Fruit fly (Drosophila melanogaster) whole organism, embryonic: Measurements from ENCODE around the gene CG43880.

Experiments used
- CG10267 ChIP-seq: fragments of 200-800 bp; sonication (Bioruptor generic); optimal IDR thresholded peaks from 2 replicates; lab custom pipeline; 2018; ENCODE audit warnings: missing biosample characterization, mild to moderate bottlenecking, missing genetic modification characterization, moderate library complexity
- CG10366 ChIP-seq: fragments of 200-800 bp; sonication (Bioruptor generic); IDR thresholded peaks from 2 replicates; pipeline ENCODE4 v1.3.6; 2022; ENCODE audit warnings: missing biosample characterization, missing genetic modification characterization
- CG10565 ChIP-seq: fragments of 200-800 bp; sonication (Bioruptor generic); optimal IDR thresholded peaks from 3 replicates; lab custom pipeline; 2016; ENCODE audit warnings: missing biosample characterization, mild to moderate bottlenecking, missing genetic modification characterization
- CG11504 ChIP-seq: fragments of 200-800 bp; sonication (Bioruptor generic); optimal IDR thresholded peaks from 3 replicates; lab custom pipeline; 2019; ENCODE audit warnings: missing biosample characterization, mild to moderate bottlenecking, missing genetic modification characterization, moderate library complexity
- CG12391 ChIP-seq: fragments of 200-800 bp; sonication (Bioruptor generic); optimal IDR thresholded peaks from 3 replicates; lab custom pipeline; 2018; ENCODE audit warnings: missing biosample characterization, mild to moderate bottlenecking, missing genetic modification characterization, moderate library complexity
- CG13123 ChIP-seq: fragments of 200-800 bp; sonication (Bioruptor generic); optimal IDR thresholded peaks from 2 replicates; lab custom pipeline; 2016; ENCODE audit warnings: missing biosample characterization, missing genetic modification characterization
- CG13424 ChIP-seq: fragments of 200-800 bp; sonication (Bioruptor generic); optimal IDR thresholded peaks from 2 replicates; lab custom pipeline; 2019; ENCODE audit warnings: missing biosample characterization, mild to moderate bottlenecking, missing genetic modification characterization, moderate library complexity
- CG17361 ChIP-seq: fragments of 200-800 bp; sonication (Bioruptor generic); IDR thresholded peaks from 3 replicates; pipeline ENCODE4 v1.3.6; 2022; ENCODE audit warnings: missing biosample characterization, missing genetic modification characterization
- CG17829 ChIP-seq: fragments of 200-800 bp; optimal IDR thresholded peaks from 2 replicates; lab custom pipeline; 2019; ENCODE audit warnings: missing biosample characterization, mild to moderate bottlenecking, missing genetic modification characterization, moderate library complexity
- CG18262 ChIP-seq: fragments of 200-800 bp; optimal IDR thresholded peaks from 3 replicates; lab custom pipeline; 2019; ENCODE audit warnings: missing biosample characterization, mild to moderate bottlenecking, missing genetic modification characterization, moderate library complexity
- CG2678 ChIP-seq: fragments of 200-800 bp; sonication (Bioruptor generic); optimal IDR thresholded peaks from 3 replicates; lab custom pipeline; 2019; ENCODE audit warnings: missing biosample characterization, mild to moderate bottlenecking, missing genetic modification characterization, moderate library complexity
- CG2712 ChIP-seq: fragments of 200-800 bp; optimal IDR thresholded peaks from 3 replicates; lab custom pipeline; 2019; ENCODE audit warnings: missing biosample characterization, mild to moderate bottlenecking, missing genetic modification characterization, moderate library complexity
- CG3407 ChIP-seq: fragments of 200-800 bp; sonication (Bioruptor generic); optimal IDR thresholded peaks from 2 replicates; lab custom pipeline; 2018; ENCODE audit warnings: missing biosample characterization, mild to moderate bottlenecking, missing genetic modification characterization
- CG4328 ChIP-seq: fragments of 200-800 bp; sonication (Bioruptor generic); optimal IDR thresholded peaks from 3 replicates; lab custom pipeline; 2017; ENCODE audit warnings: missing biosample characterization, missing genetic modification reagents, missing genetic modification characterization
- CG4820 ChIP-seq: fragments of 200-800 bp; sonication (Bioruptor generic); optimal IDR thresholded peaks from 3 replicates; lab custom pipeline; 2016; ENCODE audit warnings: missing biosample characterization, missing genetic modification characterization
- CG7556 ChIP-seq: fragments of 200-800 bp; sonication (Bioruptor generic); optimal IDR thresholded peaks from 2 replicates; lab custom pipeline; 2017; ENCODE audit warnings: missing biosample characterization, mild to moderate bottlenecking, missing genetic modification characterization
- CG7839 ChIP-seq: fragments of 200-800 bp; sonication (Bioruptor generic); optimal IDR thresholded peaks from 3 replicates; lab custom pipeline; 2018; ENCODE audit warnings: missing biosample characterization, mild to moderate bottlenecking, missing genetic modification characterization, moderate library complexity
- CG8359 ChIP-seq: fragments of 200-800 bp; sonication (Bioruptor generic); optimal IDR thresholded peaks from 2 replicates; lab custom pipeline; 2017; ENCODE audit warnings: missing biosample characterization, mild to moderate bottlenecking, missing genetic modification characterization, borderline replicate concordance
- CG8388 ChIP-seq: fragments of 200-800 bp; sonication (Bioruptor generic); optimal IDR thresholded peaks from 2 replicates; lab custom pipeline; 2019; ENCODE audit warnings: missing biosample characterization, mild to moderate bottlenecking, missing genetic modification characterization, moderate library complexity
- CG8924 ChIP-seq: fragments of 200-800 bp; optimal IDR thresholded peaks from 3 replicates; lab custom pipeline; 2019; ENCODE audit warnings: missing biosample characterization, mild to moderate bottlenecking, missing genetic modification characterization, moderate library complexity
- CG9797 ChIP-seq: fragments of 200-800 bp; sonication (Bioruptor generic); optimal IDR thresholded peaks from 3 replicates; lab custom pipeline; 2018; ENCODE audit warnings: missing biosample characterization, mild to moderate bottlenecking, missing genetic modification characterization
- Chrac-16 ChIP-seq: fragments of 200-800 bp; sonication (Bioruptor generic); optimal IDR thresholded peaks from 3 replicates; lab custom pipeline; 2016; ENCODE audit warnings: missing biosample characterization, missing genetic modification characterization
- D19A ChIP-seq: fragments of 200-800 bp; optimal IDR thresholded peaks from 3 replicates; lab custom pipeline; 2019; ENCODE audit warnings: missing biosample characterization, mild to moderate bottlenecking, missing genetic modification characterization, moderate library complexity
- Dp ChIP-seq: fragments of 200-800 bp; sonication (Bioruptor generic); optimal IDR thresholded peaks from 2 replicates; lab custom pipeline; 2018; ENCODE audit warnings: missing biosample characterization, mild to moderate bottlenecking, missing genetic modification characterization, moderate library complexity
- Nf-YB ChIP-seq: fragments of 200-800 bp; sonication (Bioruptor generic); optimal IDR thresholded peaks from 3 replicates; lab custom pipeline; 2019; ENCODE audit warnings: missing biosample characterization, mild to moderate bottlenecking, missing genetic modification characterization, moderate library complexity
- Oli ChIP-seq: fragments of 200-800 bp; sonication (Bioruptor generic); optimal IDR thresholded peaks from 2 replicates; lab custom pipeline; 2018; ENCODE audit warnings: missing biosample characterization, mild to moderate bottlenecking, missing genetic modification characterization, moderate library complexity
- Sry-β ChIP-seq: fragments of 200-800 bp; sonication (Bioruptor generic); optimal IDR thresholded peaks from 2 replicates; lab custom pipeline; 2018; ENCODE audit warnings: missing biosample characterization, mild to moderate bottlenecking, missing genetic modification characterization, moderate library complexity
- Xrp1 ChIP-seq: fragments of 200-800 bp; sonication (Bioruptor generic); IDR thresholded peaks from 2 replicates; pipeline ENCODE4 v1.3.6; 2022; ENCODE audit warnings: missing biosample characterization, missing genetic modification characterization
- az2 ChIP-seq: fragments of 200-800 bp; sonication (Bioruptor generic); optimal IDR thresholded peaks from 3 replicates; lab custom pipeline; 2016; ENCODE audit warnings: missing biosample characterization, missing genetic modification characterization
- bigmax ChIP-seq: fragments of 200-800 bp; sonication (Bioruptor generic); optimal IDR thresholded peaks from 2 replicates; lab custom pipeline; 2018; ENCODE audit warnings: missing biosample characterization, mild to moderate bottlenecking, missing genetic modification characterization
- bsh ChIP-seq, 2 experiments: fragments of 200-800 bp; sonication (Bioruptor generic); optimal IDR thresholded peaks; 2 replicates each; lab custom pipeline; 2017 to 2018; ENCODE audit warnings: mild to moderate bottlenecking in 2 of 2, missing biosample characterization in 2 of 2, missing genetic modification characterization in 2 of 2, moderate library complexity in 1 of 2
- cato ChIP-seq: fragments of 200-800 bp; sonication (Bioruptor generic); optimal IDR thresholded peaks from 2 replicates; lab custom pipeline; 2016; ENCODE audit warnings: missing biosample characterization, missing genetic modification characterization, borderline replicate concordance
- chif ChIP-seq, 2 experiments: fragments of 200-800 bp; sonication (Bioruptor generic); optimal IDR thresholded peaks; 3 replicates each; lab custom pipeline; 2016; ENCODE audit warnings: missing biosample characterization in 2 of 2, missing genetic modification characterization in 2 of 2
- dmrt99B ChIP-seq: fragments of 200-800 bp; sonication (Bioruptor generic); optimal IDR thresholded peaks from 2 replicates; lab custom pipeline; 2018; ENCODE audit warnings: missing biosample characterization, mild to moderate bottlenecking, missing genetic modification characterization, moderate library complexity
- emc ChIP-seq: fragments of 200-800 bp; sonication (Bioruptor generic); optimal IDR thresholded peaks from 2 replicates; lab custom pipeline; 2016; ENCODE audit warnings: missing biosample characterization, missing genetic modification characterization
- ems ChIP-seq: fragments of 200-800 bp; sonication (Bioruptor generic); optimal IDR thresholded peaks from 3 replicates; lab custom pipeline; 2016; ENCODE audit warnings: missing biosample characterization, missing genetic modification characterization
- fd96Cb ChIP-seq: fragments of 200-800 bp; sonication (Bioruptor generic); optimal IDR thresholded peaks from 2 replicates; lab custom pipeline; 2018; ENCODE audit warnings: missing biosample characterization, mild to moderate bottlenecking, missing genetic modification characterization, moderate library complexity
- grau ChIP-seq: fragments of 200-800 bp; optimal IDR thresholded peaks from 3 replicates; lab custom pipeline; 2019; ENCODE audit warnings: missing biosample characterization, mild to moderate bottlenecking, missing genetic modification characterization, moderate library complexity
- gsb-n ChIP-seq: fragments of 200-800 bp; sonication (Bioruptor generic); optimal IDR thresholded peaks from 3 replicates; lab custom pipeline; 2018; ENCODE audit warnings: missing biosample characterization, mild to moderate bottlenecking, missing genetic modification characterization
- ind ChIP-seq: fragments of 200-800 bp; sonication (Bioruptor generic); optimal IDR thresholded peaks from 3 replicates; lab custom pipeline; 2016; ENCODE audit warnings: missing biosample characterization, missing genetic modification characterization
- lola ChIP-seq, 3 experiments: fragments of >200 bp in 2 of 3; fragments of 200-800 bp in 1 of 3; sonication (Bioruptor generic) in 1 of 3; optimal IDR thresholded peaks; 2 replicates each; lab custom pipeline; 2017 to 2019; ENCODE audit warnings: missing biosample characterization in 3 of 3, missing genetic modification characterization in 3 of 3, mild to moderate bottlenecking in 1 of 3, moderate library complexity in 1 of 3
- nmo ChIP-seq: fragments of 200-800 bp; sonication (Bioruptor generic); optimal IDR thresholded peaks from 2 replicates; lab custom pipeline; 2018; ENCODE audit warnings: missing biosample characterization, mild to moderate bottlenecking, missing genetic modification characterization, moderate library complexity
- prd ChIP-seq, 3 experiments: fragments of >200 bp in 2 of 3; fragments of 200-800 bp in 1 of 3; sonication (Bioruptor generic) in 1 of 3; optimal IDR thresholded peaks in 2 of 3; IDR thresholded peaks in 1 of 3; 2 replicates in 2 of 3; 3 replicates in 1 of 3; pipeline versions ENCODE4 v1.3.6 to Lab custom; 2017 to 2022; ENCODE audit warnings: missing biosample characterization in 1 of 3, missing genetic modification characterization in 1 of 3
- ranshi ChIP-seq: fragments of 200-800 bp; sonication (Bioruptor generic); IDR thresholded peaks from 2 replicates; pipeline ENCODE4 v1.3.6; 2022; ENCODE audit warnings: missing biosample characterization, missing genetic modification characterization
- rib ChIP-seq: fragments of 200-800 bp; sonication (Bioruptor generic); IDR thresholded peaks from 2 replicates; pipeline ENCODE4 v1.3.6; 2022; ENCODE audit warnings: missing biosample characterization, missing genetic modification characterization
- trem ChIP-seq: fragments of 200-800 bp; optimal IDR thresholded peaks from 3 replicates; lab custom pipeline; 2019; ENCODE audit warnings: missing biosample characterization, mild to moderate bottlenecking, missing genetic modification characterization, moderate library complexity
- ttk ChIP-seq: fragments of 200-800 bp; sonication (Bioruptor generic); IDR thresholded peaks from 2 replicates; pipeline ENCODE4 v2.1.2; 2022; ENCODE audit warnings: missing biosample characterization, missing genetic modification characterization
- unpg ChIP-seq: fragments of 200-800 bp; sonication (Bioruptor generic); optimal IDR thresholded peaks from 3 replicates; lab custom pipeline; 2018; ENCODE audit warnings: missing biosample characterization, mild to moderate bottlenecking, missing genetic modification characterization, moderate library complexity
- zen ChIP-seq: fragments of 200-800 bp; sonication (Bioruptor generic); optimal IDR thresholded peaks from 3 replicates; lab custom pipeline; 2018; ENCODE audit warnings: missing biosample characterization, mild to moderate bottlenecking, missing genetic modification characterization, moderate library complexity

The CG43880 gene

DNA sequence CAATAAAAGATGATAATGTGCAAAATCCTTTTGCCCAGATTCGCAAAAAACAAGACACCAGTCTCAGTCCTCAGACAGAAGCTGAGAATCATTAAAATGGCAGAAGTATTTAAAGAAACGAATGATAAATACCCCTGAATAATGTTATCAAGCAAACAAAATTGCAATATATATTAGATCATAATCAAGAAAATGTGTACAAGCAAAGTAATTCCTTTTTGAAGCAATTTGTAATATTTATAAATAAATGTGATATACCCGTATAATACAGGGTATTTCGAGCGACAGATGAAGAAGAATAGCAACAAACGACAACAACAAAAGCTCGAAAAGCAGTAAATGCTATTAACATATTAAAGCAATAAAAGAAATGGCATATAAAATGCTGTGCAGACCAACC, 12.0 kb upstream of the CG43880 start (continued):
- peak; percentile 33 for TF ChIP-seq az2 (GFP tag; lab: Kevin White, UChicago)
- no peak for TF ChIP-seq CG3407 (GFP tag; lab: Kevin White, UChicago)
- no peak for TF ChIP-seq CG8359 (GFP tag; lab: Kevin White, UChicago)
- TF ChIP-seq Oli (tag; lab: Kevin White, UChicago) = peak; percentile 28
- no peak for TF ChIP-seq Nf-YB (GFP tag; lab: Kevin White, UChicago)
- no peak for TF ChIP-seq cato (GFP tag; lab: Kevin White, UChicago)
- TF ChIP-seq Xrp1 (GFP tag; lab: Robert Waterston, UW) = peak; percentile 59
- TF ChIP-seq CG7839 (tag; lab: Kevin White, UChicago) = peak; percentile 28
- TF ChIP-seq CG12391 (tag; lab: Kevin White, UChicago) = peak; percentile 35
- peak; percentile 12 for TF ChIP-seq D19A (tag; lab: Kevin White, UChicago)
- TF ChIP-seq CG13424 = peak; percentile 8
- TF ChIP-seq CG8388 (GFP tag; lab: Kevin White, UChicago) = peak; percentile 12
- 0 out of 2 replicates have a peak, but pooled peaks have one; percentile 17 for TF ChIP-seq ranshi (GFP tag; lab: Robert Waterston, UW)
- TF ChIP-seq CG10267 (tag; lab: Kevin White, UChicago) = peak; percentile 30
- TF ChIP-seq Chrac-16 (GFP tag; lab: Kevin White, UChicago) = peak; percentile 12
- TF ChIP-seq zen = peak; percentile 32
- TF ChIP-seq nmo (GFP tag; lab: Kevin White, UChicago) = peak; percentile 14
- TF ChIP-seq CG10565 (GFP tag; lab: Kevin White, UChicago) = no peak
- TF ChIP-seq ems (GFP tag; lab: Kevin White, UChicago) = no peak
- TF ChIP-seq emc (GFP tag; lab: Kevin White, UChicago) = no peak
- TF ChIP-seq CG8924 (tag; lab: Kevin White, UChicago) = peak; percentile 19
- TF ChIP-seq grau (tag; lab: Kevin White, UChicago) = peak; percentile 20
- TF ChIP-seq chif (GFP tag; optimal IDR thresholded peaks at IDR 0.05; lab: Kevin White, UChicago) = peak in 1 of 2 experiments; percentile 19
- peak in 1 of 2 experiments; percentile 49 for TF ChIP-seq bsh (GFP tag; optimal IDR thresholded peaks at IDR 0.05; lab: Kevin White, UChicago)
- TF ChIP-seq fd96Cb (tag; lab: Kevin White, UChicago) = peak; percentile 29
- peak; percentile 23 for TF ChIP-seq gsb-n
- peak; percentile 22 for TF ChIP-seq unpg
- TF ChIP-seq CG13123 = no peak
- 0 out of 3 replicates have a peak, but pooled peaks have one; percentile 45 for TF ChIP-seq CG17361 (GFP tag; lab: Robert Waterston, UW)
- no peak for TF ChIP-seq CG4820
- TF ChIP-seq ttk (GFP tag; lab: Robert Waterston, UW) = no peak
- TF ChIP-seq rib (GFP tag; lab: Robert Waterston, UW) = no peak
- peak; percentile 29 for TF ChIP-seq CG11504 (tag; lab: Kevin White, UChicago)
- no peak for TF ChIP-seq prd (optimal IDR thresholded peaks at IDR 0.05; lab: Kevin White, UChicago)
- peak; percentile 67; the same call in 2 of the 3 replicates for TF ChIP-seq prd (GFP tag; IDR thresholded peaks at IDR 0.05; lab: Robert Waterston, UW)
- peak; percentile 33 for TF ChIP-seq CG2678 (tag; lab: Kevin White, UChicago)
- no peak for TF ChIP-seq Dp (GFP tag; lab: Kevin White, UChicago)
- TF ChIP-seq CG17829 (tag; lab: Kevin White, UChicago) = peak; percentile 10
- TF ChIP-seq CG18262 (tag; lab: Kevin White, UChicago) = peak; percentile 54
- no peak for TF ChIP-seq bigmax (GFP tag; lab: Kevin White, UChicago)
- TF ChIP-seq ind (GFP tag; lab: Kevin White, UChicago) = peak; percentile 9
- no peak for TF ChIP-seq Sry-β (GFP tag; lab: Kevin White, UChicago)
- TF ChIP-seq CG9797 = no peak
- peak; percentile 14 for TF ChIP-seq trem (tag; lab: Kevin White, UChicago)
- no peak for TF ChIP-seq CG4328 (GFP tag; lab: Kevin White, UChicago)
- TF ChIP-seq CG10366 = no peak
- TF ChIP-seq lola (GFP tag; optimal IDR thresholded peaks at IDR 0.05; lab: Kevin White, UChicago) = peak in 1 of 3 experiments; percentile 48
- TF ChIP-seq CG2712 (tag; lab: Kevin White, UChicago) = peak; percentile 58
- TF ChIP-seq CG7556 = peak; percentile 13
- TF ChIP-seq dmrt99B (tag; lab: Kevin White, UChicago) = peak; percentile 16
